Fruit fly (Drosophila melanogaster): ENCODE measurements around the gene yellow-e.

yellow-e gene

dm6 chr3R:13360108-13360507 lies 55.0 kb downstream of the yellow-e start (continued):
- TF ChIP-seq CG10669 (GFP tag; optimal IDR thresholded peaks at IDR 0.05) (no peak), Eip93F (GFP tag; optimal IDR thresholded peaks at IDR 0.05) (no peak), cyc (GFP tag; optimal IDR thresholded peaks at IDR 0.05) (no peak), eg (GFP tag; IDR thresholded peaks at IDR 0.05) (no peak), fkh (GFP tag; optimal IDR thresholded peaks at IDR 0.05) (no peak), Gug (GFP tag; IDR thresholded peaks at IDR 0.05) (no peak), Sox14 (GFP tag; optimal IDR thresholded peaks at IDR 0.05) (no peak), Hr38 (GFP tag; optimal IDR thresholded peaks at IDR 0.05) (no peak), CG32006 (GFP tag; optimal IDR thresholded peaks at IDR 0.05) (no peak), CG6808 (GFP tag; optimal IDR thresholded peaks at IDR 0.05) (no peak), CG6276 (GFP tag; optimal IDR thresholded peaks at IDR 0.05) (no peak), CG8119 (GFP tag; IDR thresholded peaks at IDR 0.05) (no peak), Hr39 (GFP tag; optimal IDR thresholded peaks at IDR 0.05) (no peak), CG8632 (GFP tag; optimal IDR thresholded peaks at IDR 0.05) (no peak), pdm3 (GFP tag; optimal IDR thresholded peaks at IDR 0.05) (no peak), CG6163 (GFP tag; IDR thresholded peaks at IDR 0.05) (0 out of 3 replicates have a peak, but pooled peaks have one; percentile 37), CG3032 (tag; optimal IDR thresholded peaks at IDR 0.05) (no peak), Eip78C (GFP tag) (peak; percentile 49), CG31627 (GFP tag; optimal IDR thresholded peaks at IDR 0.05) (no peak), CG7368 (GFP tag; optimal IDR thresholded peaks at IDR 0.05) (no peak), Ets96B (tag; optimal IDR thresholded peaks at IDR 0.05) (no peak), Met (GFP tag; optimal IDR thresholded peaks at IDR 0.05) (peak; percentile 23), achi (GFP tag; optimal IDR thresholded peaks at IDR 0.05) (no peak), CG6792 (GFP tag; optimal IDR thresholded peaks at IDR 0.05) (no peak)

All from whole organism, prepupa.